Worm (Caenorhabditis elegans) whole organism, L1 larva: ENCODE data around the gene chin-1.

Experiments used
- C04F5.9 ChIP-seq: sonication (generic microtip); optimal IDR thresholded peaks from 2 replicates; lab custom pipeline; 2016; ENCODE audit warnings: missing genetic modification characterization, missing compliant biosample characterization
- C16A3.4 ChIP-seq: fragments of 150-350 bp; optimal IDR thresholded peaks from 2 replicates; lab custom pipeline; 2014; ENCODE audit warnings: missing biosample characterization, missing genetic modification characterization
- C34B4.2 ChIP-seq: sonication (generic microtip); optimal IDR thresholded peaks from 2 replicates; lab custom pipeline; 2017; ENCODE audit warnings: mild to moderate bottlenecking, missing genetic modification characterization, missing compliant biosample characterization
- F16B12.6 ChIP-seq: fragments of 150-350 bp; optimal IDR thresholded peaks from 2 replicates; lab custom pipeline; 2014; ENCODE audit warnings: missing biosample characterization, missing genetic modification characterization
- Y116A8C.19 ChIP-seq: sonication (generic microtip); optimal IDR thresholded peaks from 2 replicates; lab custom pipeline; 2016; ENCODE audit warnings: missing compliant biosample characterization, missing genetic modification characterization, borderline replicate concordance
- aha-1 ChIP-seq: fragments of 150-350 bp; optimal IDR thresholded peaks from 2 replicates; lab custom pipeline; 2014; ENCODE audit warnings: missing biosample characterization, missing genetic modification characterization
- alr-1 ChIP-seq: fragments of 200-800 bp; sonication (Bioruptor generic); optimal IDR thresholded peaks from 2 replicates; lab custom pipeline; 2018; ENCODE audit warnings: borderline replicate concordance, mild to moderate bottlenecking, missing genetic modification characterization, missing compliant biosample characterization
- ama-1 ChIP-seq: fragments of 150-350 bp; optimal IDR thresholded peaks from 2 replicates; lab custom pipeline; 2014
- blmp-1 ChIP-seq: fragments of 150-350 bp; optimal IDR thresholded peaks from 2 replicates; lab custom pipeline; 2014; ENCODE audit warnings: missing biosample characterization, missing genetic modification characterization
- ceh-82 ChIP-seq, 3 experiments: fragments of 150-350 bp in 1 of 3; sonication (generic microtip) in 2 of 3; optimal IDR thresholded peaks; 2 replicates each; lab custom pipeline; 2014 to 2017; ENCODE audit warnings: missing biosample characterization in 3 of 3, missing genetic modification characterization in 3 of 3
- dpl-1 ChIP-seq, 3 experiments: fragments of 150-350 bp in 2 of 3; sonication (generic microtip) in 1 of 3; optimal IDR thresholded peaks; 2 replicates each; lab custom pipeline; 2014 to 2017; ENCODE audit warnings: missing biosample characterization in 3 of 3, missing genetic modification characterization in 3 of 3, missing genetic modification reagents in 3 of 3
- dsc-1 ChIP-seq: sonication (generic microtip); optimal IDR thresholded peaks from 2 replicates; lab custom pipeline; 2016; ENCODE audit warnings: mild to moderate bottlenecking, missing genetic modification characterization, missing compliant biosample characterization
- efl-3 ChIP-seq: fragments of 200-800 bp; sonication (Bioruptor generic); optimal IDR thresholded peaks from 2 replicates; lab custom pipeline; 2018; ENCODE audit warnings: mild to moderate bottlenecking, missing genetic modification characterization, missing compliant biosample characterization
- egl-27 ChIP-seq, 2 experiments: fragments of 150-350 bp in 1 of 2; sonication (generic microtip); optimal IDR thresholded peaks; 3 replicates each; lab custom pipeline; 2017 to 2018; ENCODE audit warnings: missing biosample characterization in 2 of 2, missing genetic modification characterization in 2 of 2, missing genetic modification reagents in 2 of 2
- elt-3 ChIP-seq, 6 experiments: fragments of 150-350 bp in 1 of 6; sonication (generic microtip); optimal IDR thresholded peaks; 2 replicates each; lab custom pipeline; 2017 to 2018; ENCODE audit warnings: missing biosample characterization in 6 of 6, missing genetic modification characterization in 6 of 6, inconsistent platforms in 1 of 6
- fkh-4 ChIP-seq: sonication (generic microtip); optimal IDR thresholded peaks from 2 replicates; lab custom pipeline; 2016; ENCODE audit warnings: missing compliant biosample characterization, missing genetic modification characterization, borderline replicate concordance
- fkh-8 ChIP-seq: sonication (generic microtip); optimal IDR thresholded peaks from 2 replicates; lab custom pipeline; 2016; ENCODE audit warnings: mild to moderate bottlenecking, missing genetic modification characterization, missing compliant biosample characterization
- fos-1 ChIP-seq: fragments of 150-350 bp; optimal IDR thresholded peaks from 2 replicates; lab custom pipeline; 2014; ENCODE audit warnings: missing biosample characterization, missing genetic modification characterization
- hlh-17 ChIP-seq: fragments of 200-800 bp; sonication (Bioruptor generic); optimal IDR thresholded peaks from 2 replicates; lab custom pipeline; 2018; ENCODE audit warnings: missing genetic modification characterization, mild to moderate bottlenecking, missing compliant biosample characterization, moderate library complexity, borderline replicate concordance
- hlh-4 ChIP-seq: sonication (generic microtip); optimal IDR thresholded peaks from 2 replicates; lab custom pipeline; 2016; ENCODE audit warnings: mild to moderate bottlenecking, missing genetic modification characterization, missing compliant biosample characterization
- jun-1 ChIP-seq: fragments of 150-350 bp; optimal IDR thresholded peaks from 2 replicates; lab custom pipeline; 2014; ENCODE audit warnings: missing biosample characterization, missing genetic modification reagents, missing genetic modification characterization
- lin-14 ChIP-seq: fragments of 200-800 bp; sonication (Bioruptor generic); optimal IDR thresholded peaks from 2 replicates; lab custom pipeline; 2018; ENCODE audit warnings: mild to moderate bottlenecking, missing genetic modification characterization, moderate library complexity, missing compliant biosample characterization
- lin-35 ChIP-seq, 2 experiments: fragments of 150-350 bp; optimal IDR thresholded peaks; 2 replicates each; lab custom pipeline; 2014; ENCODE audit warnings: missing biosample characterization in 2 of 2, missing genetic modification characterization in 2 of 2, missing genetic modification reagents in 2 of 2
- lin-39 ChIP-seq: fragments of 150-350 bp; optimal IDR thresholded peaks from 2 replicates; lab custom pipeline; 2014; ENCODE audit warnings: missing biosample characterization, missing genetic modification reagents, missing genetic modification characterization
- lsy-2 ChIP-seq, 2 experiments: fragments of 150-350 bp; optimal IDR thresholded peaks; 2 replicates each; lab custom pipeline; 2014; ENCODE audit warnings: missing biosample characterization in 2 of 2, missing genetic modification characterization in 2 of 2
- mdl-1 ChIP-seq, 2 experiments: fragments of 150-350 bp; optimal IDR thresholded peaks; 2 replicates each; lab custom pipeline; 2014 to 2017; ENCODE audit warnings: missing biosample characterization in 2 of 2, missing genetic modification characterization in 2 of 2, inconsistent platforms in 1 of 2
- mep-1 ChIP-seq: fragments of 150-350 bp; optimal IDR thresholded peaks from 2 replicates; lab custom pipeline; 2014; ENCODE audit warnings: missing biosample characterization, missing genetic modification characterization
- nhr-11 ChIP-seq: fragments of 150-350 bp; optimal IDR thresholded peaks from 2 replicates; lab custom pipeline; 2014; ENCODE audit warnings: missing biosample characterization, missing genetic modification characterization
- nhr-20 ChIP-seq: sonication (generic microtip); optimal IDR thresholded peaks from 2 replicates; lab custom pipeline; 2016; ENCODE audit warnings: mild to moderate bottlenecking, missing genetic modification characterization, missing compliant biosample characterization
- nhr-237 ChIP-seq: fragments of 150-350 bp; optimal IDR thresholded peaks from 2 replicates; lab custom pipeline; 2014; ENCODE audit warnings: missing biosample characterization, missing genetic modification characterization
- nhr-71 ChIP-seq: sonication (generic microtip); optimal IDR thresholded peaks from 2 replicates; lab custom pipeline; 2016; ENCODE audit warnings: mild to moderate bottlenecking, missing genetic modification characterization, moderate library complexity, missing compliant biosample characterization
- nhr-76 ChIP-seq: sonication (generic microtip); optimal IDR thresholded peaks from 2 replicates; lab custom pipeline; 2017; ENCODE audit warnings: missing biosample characterization, missing genetic modification characterization
- pag-3 ChIP-seq: sonication (generic microtip); optimal IDR thresholded peaks from 2 replicates; lab custom pipeline; 2017; ENCODE audit warnings: missing genetic modification characterization, mild to moderate bottlenecking, missing compliant biosample characterization, antibody characterized with exemption, borderline replicate concordance; ENCODE audit not compliant: insufficient read depth
- pqm-1 ChIP-seq: sonication (generic microtip); optimal IDR thresholded peaks from 3 replicates; lab custom pipeline; 2017; ENCODE audit warnings: missing biosample characterization, missing genetic modification characterization
- rnt-1 ChIP-seq: sonication (generic microtip); optimal IDR thresholded peaks from 2 replicates; lab custom pipeline; 2016; ENCODE audit warnings: mild to moderate bottlenecking, missing genetic modification characterization, moderate library complexity, missing compliant biosample characterization
- snpc-4 ChIP-seq: fragments of 150-350 bp; optimal IDR thresholded peaks from 2 replicates; lab custom pipeline; 2014; ENCODE audit warnings: missing biosample characterization, missing genetic modification characterization
- snu-23 ChIP-seq: sonication (generic microtip); optimal IDR thresholded peaks from 2 replicates; lab custom pipeline; 2016; ENCODE audit warnings: missing genetic modification characterization, missing compliant biosample characterization
- sox-4 ChIP-seq: sonication (generic microtip); optimal IDR thresholded peaks from 2 replicates; lab custom pipeline; 2016; ENCODE audit warnings: missing genetic modification characterization, missing compliant biosample characterization
- sptf-1 ChIP-seq: fragments of 150-350 bp; optimal IDR thresholded peaks from 2 replicates; lab custom pipeline; 2014; ENCODE audit warnings: missing biosample characterization, missing genetic modification characterization
- unc-130 ChIP-seq: fragments of 150-350 bp; optimal IDR thresholded peaks from 2 replicates; lab custom pipeline; 2017; ENCODE audit warnings: missing biosample characterization, missing genetic modification characterization, inconsistent platforms
- unc-98 ChIP-seq: fragments of 200-800 bp; sonication (Bioruptor generic); IDR thresholded peaks from 2 replicates; pipeline ENCODE4 v1.3.6; 2022; ENCODE audit warnings: missing genetic modification characterization, missing compliant biosample characterization
- vab-15 ChIP-seq: sonication (generic microtip); optimal IDR thresholded peaks from 2 replicates; lab custom pipeline; 2017; ENCODE audit warnings: missing genotype, mild to moderate bottlenecking, missing genetic modification characterization, missing compliant biosample characterization
- xbp-1 ChIP-seq: sonication (generic microtip); optimal IDR thresholded peaks from 2 replicates; lab custom pipeline; 2016; ENCODE audit warnings: missing genetic modification characterization, missing compliant biosample characterization
- zip-4 ChIP-seq: fragments of 200-800 bp; sonication (Bioruptor generic); optimal IDR thresholded peaks from 2 replicates; lab custom pipeline; 2018; ENCODE audit warnings: mild to moderate bottlenecking, missing genetic modification characterization, moderate library complexity, missing compliant biosample characterization
- ztf-11 ChIP-seq, 2 experiments: sonication (generic microtip); optimal IDR thresholded peaks; 2 replicates each; lab custom pipeline; 2016 to 2017; ENCODE audit warnings: missing genetic modification characterization in 2 of 2, missing biosample characterization in 1 of 2, missing compliant biosample characterization in 1 of 2
- ztf-4 ChIP-seq: fragments of 150-350 bp; optimal IDR thresholded peaks from 2 replicates; lab custom pipeline; 2014; ENCODE audit warnings: missing biosample characterization, missing genetic modification characterization

The chin-1 gene

ce11 chrIII:989558-989957, 47.5 kb downstream of the chin-1 start (continued):
- TF ChIP-seq dsc-1 (tag; lab: Kevin White, UChicago): no peak
- no peak for TF ChIP-seq vab-15 (tag; lab: Kevin White, UChicago)
- TF ChIP-seq F16B12.6 (tag; lab: Kevin White, UChicago): no peak
- TF ChIP-seq nhr-71 (tag; lab: Kevin White, UChicago): no peak
- TF ChIP-seq dpl-1 (GFP tag; optimal IDR thresholded peaks at IDR 0.05; lab: Kevin White, UChicago): peak in 1 of 3 experiments; percentile 5
- no peak for TF ChIP-seq blmp-1 (tag; lab: Kevin White, UChicago)
- no peak for TF ChIP-seq lsy-2 (tag; optimal IDR thresholded peaks at IDR 0.05; lab: Kevin White, UChicago)
- TF ChIP-seq lin-14 (GFP tag; lab: Kevin White, UChicago): peak; percentile 72

ce11 chrIII:982961-983360, 54.1 kb downstream of the chin-1 start, which contains the start of gene tbc-10:
Gene tbc-10 (plus strand): TSS chrIII:983261.
- no peak for TF ChIP-seq nhr-76 (tag; lab: Kevin White, UChicago)
- TF ChIP-seq mdl-1 (tag; optimal IDR thresholded peaks at IDR 0.05; lab: Kevin White, UChicago): no peak
- TF ChIP-seq ama-1 (lab: Kevin White, UChicago): no peak
- no peak for TF ChIP-seq ztf-4 (tag; lab: Kevin White, UChicago)
- no peak for TF ChIP-seq nhr-20 (tag; lab: Kevin White, UChicago)
- TF ChIP-seq ztf-11 (tag; optimal IDR thresholded peaks at IDR 0.05; lab: Kevin White, UChicago): no peak
- no peak for TF ChIP-seq C04F5.9
- no peak for TF ChIP-seq sptf-1 (tag; lab: Kevin White, UChicago)
- no peak for TF ChIP-seq C16A3.4
- no peak for TF ChIP-seq unc-130
- no peak for TF ChIP-seq ceh-82 (tag; optimal IDR thresholded peaks at IDR 0.05; lab: Kevin White, UChicago)
- no peak for TF ChIP-seq pqm-1 (tag; lab: Kevin White, UChicago)
- no peak for TF ChIP-seq unc-98 (GFP tag; lab: Robert Waterston, UW)
- no peak for TF ChIP-seq fkh-8 (tag; lab: Kevin White, UChicago)
- no peak for TF ChIP-seq Y116A8C.19 (tag; lab: Kevin White, UChicago)
- no peak for TF ChIP-seq zip-4 (GFP tag; lab: Kevin White, UChicago)
- no peak for TF ChIP-seq snu-23 (GFP tag; lab: Kevin White, UChicago)
- no peak for TF ChIP-seq nhr-11 (tag; lab: Kevin White, UChicago)
- no peak for TF ChIP-seq aha-1 (tag; lab: Kevin White, UChicago)
- no peak for TF ChIP-seq C34B4.2 (tag; lab: Kevin White, UChicago)

- TF ChIP-seq dpl-1 (GFP tag; optimal IDR thresholded peaks at IDR 0.05; lab: Kevin White, UChicago) (peak; percentile 0 to 3 (median 2)), alr-1 (tag; lab: Kevin White, UChicago) (no peak), fos-1 (tag; lab: Kevin White, UChicago) (no peak), lin-35 (GFP tag; optimal IDR thresholded peaks at IDR 0.05; lab: Kevin White, UChicago) (peak; percentile 19 to 61), elt-3 (tag; optimal IDR thresholded peaks at IDR 0.05; lab: Kevin White, UChicago) (peak in 2 of 6 experiments; percentile 4 to 47), rnt-1 (tag; lab: Kevin White, UChicago) (peak; percentile 60), snpc-4 (tag; lab: Kevin White, UChicago) (no peak), pag-3 (tag; lab: Kevin White, UChicago) (no peak), ceh-82 (tag; optimal IDR thresholded peaks at IDR 0.05; lab: Kevin White, UChicago) (peak; percentile 13 to 68 (median 40)), fkh-4 (no peak), F16B12.6 (tag; lab: Kevin White, UChicago) (peak; percentile 21), lin-14 (GFP tag; lab: Kevin White, UChicago) (peak; percentile 79), lin-39 (tag; lab: Kevin White, UChicago) (no peak), nhr-237 (tag; lab: Kevin White, UChicago) (no peak), egl-27 (tag; optimal IDR thresholded peaks at IDR 0.05; lab: Kevin White, UChicago) (peak in 1 of 2 experiments; percentile 4), sox-4 (tag; lab: Kevin White, UChicago) (no peak), efl-3 (GFP tag; lab: Kevin White, UChicago) (no peak), blmp-1 (tag; lab: Kevin White, UChicago) (peak; percentile 49), Y116A8C.19 (tag; lab: Kevin White, UChicago) (no peak), nhr-20 (tag; lab: Kevin White, UChicago) (peak; percentile 20), ztf-4 (tag; lab: Kevin White, UChicago) (no peak), mep-1 (no peak), mdl-1 (tag; optimal IDR thresholded peaks at IDR 0.05; lab: Kevin White, UChicago) (peak in 1 of 2 experiments; percentile 15), xbp-1 (tag; lab: Kevin White, UChicago) (peak; percentile 8), dsc-1 (tag; lab: Kevin White, UChicago) (peak; percentile 7), C16A3.4 (peak; percentile 16), snu-23 (GFP tag; lab: Kevin White, UChicago) (peak; percentile 62), hlh-4 (tag; lab: Kevin White, UChicago) (no peak), jun-1 (tag; lab: Kevin White, UChicago) (no peak), zip-4 (GFP tag; lab: Kevin White, UChicago) (no peak), hlh-17 (GFP tag; lab: Kevin White, UChicago) (no peak), lsy-2 (tag; optimal IDR thresholded peaks at IDR 0.05; lab: Kevin White, UChicago) (peak; percentile 20 to 64)
Measured at ce11 chrIII:981960-982359, 55.1 kb downstream of the chin-1 start.
